Fruit fly (Drosophila melanogaster) whole organism, pupa: Measurements from ENCODE around the gene CG7300.

Source experiments
- CG10348 ChIP-seq: fragments of 200-800 bp; sonication (Bioruptor generic); IDR thresholded peaks from 2 replicates; pipeline ENCODE4 v1.3.6; 2022; ENCODE audit warnings: missing biosample characterization, missing genetic modification characterization
- CG12605 ChIP-seq: fragments of 200-800 bp; sonication (Bioruptor generic); IDR thresholded peaks from 2 replicates; pipeline ENCODE4 v1.3.6; 2022; ENCODE audit warnings: missing biosample characterization, missing genetic modification characterization
- CG13204 ChIP-seq: fragments of 200-800 bp; sonication (Bioruptor generic); optimal IDR thresholded peaks from 2 replicates; lab custom pipeline; 2018; ENCODE audit warnings: missing biosample characterization, mild to moderate bottlenecking, missing genetic modification characterization, moderate library complexity
- CG14655 ChIP-seq: fragments of 200-800 bp; sonication (Bioruptor generic); optimal IDR thresholded peaks from 3 replicates; lab custom pipeline; 2017; ENCODE audit warnings: mild to moderate bottlenecking, missing biosample characterization, missing genetic modification reagents, missing genetic modification characterization
- CG15710 ChIP-seq: fragments of 200-800 bp; sonication (Bioruptor generic); optimal IDR thresholded peaks from 2 replicates; lab custom pipeline; 2018; ENCODE audit warnings: missing biosample characterization, mild to moderate bottlenecking, missing genetic modification characterization, moderate library complexity
- CG17806 ChIP-seq: fragments of 200-800 bp; sonication (Bioruptor generic); optimal IDR thresholded peaks from 2 replicates; lab custom pipeline; 2018; ENCODE audit warnings: missing biosample characterization, mild to moderate bottlenecking, missing genetic modification characterization, moderate library complexity
- CG32121 ChIP-seq: fragments of 200-800 bp; sonication (Bioruptor generic); IDR thresholded peaks from 2 replicates; pipeline ENCODE4 v1.3.6; 2022; ENCODE audit warnings: missing biosample characterization, missing genetic modification characterization
- CG34367 ChIP-seq: fragments of 200-800 bp; sonication (Bioruptor generic); optimal IDR thresholded peaks from 2 replicates; lab custom pipeline; 2018; ENCODE audit warnings: missing biosample characterization, mild to moderate bottlenecking, missing genetic modification characterization
- CG4496 ChIP-seq: fragments of 200-800 bp; sonication (Bioruptor generic); IDR thresholded peaks from 3 replicates; pipeline ENCODE4 v1.3.6; 2022; ENCODE audit warnings: missing biosample characterization, missing genetic modification characterization
- CG8159 ChIP-seq: fragments of 200-800 bp; sonication (Bioruptor generic); optimal IDR thresholded peaks from 3 replicates; lab custom pipeline; 2018; ENCODE audit warnings: missing biosample characterization, mild to moderate bottlenecking, missing genetic modification characterization, moderate library complexity
- CG8301 ChIP-seq: fragments of 200-800 bp; sonication (Bioruptor generic); optimal IDR thresholded peaks from 2 replicates; lab custom pipeline; 2018; ENCODE audit warnings: missing biosample characterization, mild to moderate bottlenecking, missing genetic modification characterization
- CG9948 ChIP-seq: fragments of 200-800 bp; sonication (Bioruptor generic); optimal IDR thresholded peaks from 2 replicates; lab custom pipeline; 2018; ENCODE audit warnings: missing biosample characterization, mild to moderate bottlenecking, missing genetic modification characterization, moderate library complexity
- D1 ChIP-seq: fragments of 200-800 bp; sonication (Bioruptor generic); optimal IDR thresholded peaks from 2 replicates; lab custom pipeline; 2018; ENCODE audit warnings: missing biosample characterization, mild to moderate bottlenecking, missing genetic modification characterization, moderate library complexity
- EcR ChIP-seq: fragments of 200-800 bp; sonication (Bioruptor generic); optimal IDR thresholded peaks from 3 replicates; lab custom pipeline; 2019; ENCODE audit warnings: missing biosample characterization, missing genetic modification characterization, mild to moderate bottlenecking, moderate library complexity, missing genetic modification reagents
- Ets98B ChIP-seq: fragments of 200-800 bp; sonication (Bioruptor generic); IDR thresholded peaks from 2 replicates; pipeline ENCODE4 v1.3.6; 2022; ENCODE audit warnings: missing biosample characterization, missing genetic modification characterization
- Pif1A ChIP-seq: fragments of 200-800 bp; sonication (Bioruptor generic); optimal IDR thresholded peaks from 3 replicates; lab custom pipeline; 2016; ENCODE audit warnings: missing biosample characterization, missing genetic modification characterization
- Pif1B ChIP-seq: fragments of 200-800 bp; sonication (Bioruptor generic); optimal IDR thresholded peaks from 3 replicates; lab custom pipeline; 2016; ENCODE audit warnings: missing biosample characterization, missing genetic modification characterization
- Snoo ChIP-seq: fragments of 200-800 bp; sonication (Bioruptor generic); optimal IDR thresholded peaks from 3 replicates; lab custom pipeline; 2017; ENCODE audit warnings: missing biosample characterization, mild to moderate bottlenecking, missing genetic modification characterization, inconsistent platforms
- fd96Ca ChIP-seq: fragments of 200-800 bp; sonication (Bioruptor generic); IDR thresholded peaks from 3 replicates; pipeline ENCODE4 v1.3.6; 2022; ENCODE audit warnings: missing biosample characterization, missing genetic modification characterization
- gl ChIP-seq: fragments of 200-800 bp; sonication (Bioruptor generic); optimal IDR thresholded peaks from 2 replicates; lab custom pipeline; 2018; ENCODE audit warnings: missing biosample characterization, mild to moderate bottlenecking, missing genetic modification characterization
- rn ChIP-seq: fragments of 200-800 bp; sonication (Bioruptor generic); IDR thresholded peaks from 2 replicates; pipeline ENCODE4 v1.3.6; 2022; ENCODE audit warnings: missing biosample characterization, missing genetic modification characterization

Gene CG7300

dm6 chr2L:10688764-10689163 is 9.1 kb downstream of the CG7300 start:
- no peak for TF ChIP-seq CG9948 (tag; lab: Kevin White, UChicago)
- no peak for TF ChIP-seq CG12605
- TF ChIP-seq CG15710, result no peak
- TF ChIP-seq fd96Ca (GFP tag; lab: Robert Waterston, UW), result no peak
- TF ChIP-seq CG10348 (GFP tag; lab: Robert Waterston, UW), result no peak
- no peak for TF ChIP-seq rn (GFP tag; lab: Robert Waterston, UW)
- TF ChIP-seq Pif1B, result no peak
- TF ChIP-seq CG8301 (tag; lab: Kevin White, UChicago), result no peak
- TF ChIP-seq Ets98B (GFP tag; lab: Robert Waterston, UW), result no peak
- TF ChIP-seq CG14655 (GFP tag; lab: Kevin White, UChicago), result no peak
- TF ChIP-seq CG4496 (GFP tag; lab: Robert Waterston, UW), result no peak
- TF ChIP-seq CG17806 (tag; lab: Kevin White, UChicago), result no peak
- no peak for TF ChIP-seq gl (tag; lab: Kevin White, UChicago)
- no peak for TF ChIP-seq Snoo (tag; lab: Kevin White, UChicago)
- no peak for TF ChIP-seq Pif1A (GFP tag; lab: Kevin White, UChicago)

dm6 chr2L:10687794-10688185 is 10.1 kb downstream of the CG7300 start:
- no peak for TF ChIP-seq Snoo (tag; lab: Kevin White, UChicago)
- TF ChIP-seq CG14655 (GFP tag; lab: Kevin White, UChicago), result no peak
- TF ChIP-seq Pif1A (GFP tag; lab: Kevin White, UChicago), result no peak
- TF ChIP-seq fd96Ca (GFP tag; lab: Robert Waterston, UW), result no peak

- TF ChIP-seq CG13204 (GFP tag; lab: Kevin White, UChicago) (no peak), rn (GFP tag; lab: Robert Waterston, UW) (no peak), Ets98B (GFP tag; lab: Robert Waterston, UW) (no peak), CG32121 (GFP tag; lab: Robert Waterston, UW) (no peak), CG14655 (GFP tag; lab: Kevin White, UChicago) (no peak), CG17806 (tag; lab: Kevin White, UChicago) (no peak), CG10348 (GFP tag; lab: Robert Waterston, UW) (no peak), Pif1B (no peak), CG9948 (tag; lab: Kevin White, UChicago) (no peak), gl (tag; lab: Kevin White, UChicago) (no peak), D1 (tag; lab: Kevin White, UChicago) (no peak)
Measured at dm6 chr2L:10687009-10687793, 10.6 kb downstream of the CG7300 start, which contains the start of gene CG7296. CG7296 (minus strand) TSS chr2L:10687066.

dm6 chr2L:10685666-10686065 is 12.2 kb downstream of the CG7300 start:
- TF ChIP-seq CG8159 (tag; lab: Kevin White, UChicago) (no peak), Pif1A (GFP tag; lab: Kevin White, UChicago) (no peak), CG14655 (GFP tag; lab: Kevin White, UChicago) (no peak), CG34367 (tag; lab: Kevin White, UChicago) (no peak), CG15710 (no peak), Snoo (tag; lab: Kevin White, UChicago) (no peak), CG8301 (tag; lab: Kevin White, UChicago) (no peak), EcR (GFP tag; lab: Kevin White, UChicago) (no peak), CG9948 (tag; lab: Kevin White, UChicago) (no peak)

dm6 chr2L:10684309-10684708 is 13.5 kb downstream of the CG7300 start, which contains the start of gene CG7299:
CG7299 (minus strand) TSS chr2L:10684409.
- TF ChIP-seq CG15710 (no peak), CG32121 (GFP tag; lab: Robert Waterston, UW) (no peak), EcR (GFP tag; lab: Kevin White, UChicago) (no peak), CG13204 (GFP tag; lab: Kevin White, UChicago) (no peak), Snoo (tag; lab: Kevin White, UChicago) (no peak), CG34367 (tag; lab: Kevin White, UChicago) (no peak), Pif1B (no peak), CG9948 (tag; lab: Kevin White, UChicago) (no peak), Pif1A (GFP tag; lab: Kevin White, UChicago) (no peak), CG12605 (no peak), CG8301 (tag; lab: Kevin White, UChicago) (no peak), gl (tag; lab: Kevin White, UChicago) (no peak), CG14655 (GFP tag; lab: Kevin White, UChicago) (no peak), Ets98B (GFP tag; lab: Robert Waterston, UW) (no peak), D1 (tag; lab: Kevin White, UChicago) (no peak), fd96Ca (GFP tag; lab: Robert Waterston, UW) (no peak), rn (GFP tag; lab: Robert Waterston, UW) (no peak), CG4496 (GFP tag; lab: Robert Waterston, UW) (no peak), CG17806 (tag; lab: Kevin White, UChicago) (no peak), CG10348 (GFP tag; lab: Robert Waterston, UW) (no peak)

- TF ChIP-seq CG9948 (tag; lab: Kevin White, UChicago), result no peak
- TF ChIP-seq Pif1A (GFP tag; lab: Kevin White, UChicago), result no peak
- TF ChIP-seq CG4496 (GFP tag; lab: Robert Waterston, UW), result no peak
- no peak for TF ChIP-seq CG8301 (tag; lab: Kevin White, UChicago)
- TF ChIP-seq CG12605, result no peak
- TF ChIP-seq CG10348 (GFP tag; lab: Robert Waterston, UW), result no peak
- TF ChIP-seq CG34367 (tag; lab: Kevin White, UChicago), result no peak
- no peak for TF ChIP-seq CG8159 (tag; lab: Kevin White, UChicago)
Measured at dm6 chr2L:10682912-10683311, 14.9 kb downstream of the CG7300 start.
